Worm (Caenorhabditis elegans): ENCODE measurements around the gene F32D8.2.
A peak's percentile ranks its signal among the peaks of the same experiment; 100 is the strongest.

Gene F32D8.2

DNA sequence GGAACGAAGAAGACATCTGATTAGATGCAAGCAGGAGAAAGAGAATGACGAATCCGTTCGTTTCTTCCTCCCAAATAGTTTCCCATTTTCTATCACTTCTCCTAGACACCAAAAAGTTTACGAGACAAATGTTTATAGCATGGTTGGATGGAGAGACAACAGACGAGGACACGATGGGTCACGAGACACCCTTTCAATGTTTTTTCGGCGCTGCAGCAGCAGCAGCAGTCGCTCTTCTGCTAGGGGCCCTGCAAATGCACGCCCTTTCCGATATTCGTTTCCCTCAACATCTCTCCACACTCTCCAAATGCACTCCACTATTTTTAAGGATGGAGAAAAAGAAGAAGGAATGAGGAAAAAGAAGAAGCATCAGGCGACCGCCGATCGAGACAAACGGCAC, 25.2 kb upstream of the F32D8.2 start (continued):
- TF ChIP-seq nhr-11 (tag; optimal IDR thresholded peaks at IDR 0.05) (peak; percentile 45), ets-5 (GFP tag; IDR thresholded peaks at IDR 0.05) (no peak), unc-62 (GFP tag; optimal IDR thresholded peaks at IDR 0.05) (no peak), efl-1 (optimal IDR thresholded peaks at IDR 0.05) (peak; percentile 43 to 61), efl-1 (GFP tag; optimal IDR thresholded peaks at IDR 0.05 in 1 of 2) (peak; percentile 32 to 93), nhr-20 (tag; optimal IDR thresholded peaks at IDR 0.05) (peak; percentile 93), tbx-2 (tag; optimal IDR thresholded peaks at IDR 0.05) (peak; percentile 92), vab-15 (tag; optimal IDR thresholded peaks at IDR 0.05) (no peak), mdl-1 (tag; optimal IDR thresholded peaks at IDR 0.05) (peak; percentile 3 to 91), zag-1 (tag; optimal IDR thresholded peaks at IDR 0.05) (no peak), blmp-1 (tag; optimal IDR thresholded peaks at IDR 0.05) (peak; percentile 36), lir-3 (tag; optimal IDR thresholded peaks at IDR 0.05; ENCODE audit: poor library complexity) (peak; percentile 80), pag-3 (tag; optimal IDR thresholded peaks at IDR 0.05; ENCODE audit: borderline replicate concordance, insufficient read depth) (peak; percentile 34), dsc-1 (tag; optimal IDR thresholded peaks at IDR 0.05) (peak; percentile 82), nhr-76 (tag; optimal IDR thresholded peaks at IDR 0.05) (no peak), mep-1 (tag; optimal IDR thresholded peaks at IDR 0.05) (peak; percentile 75), elt-3 (tag; optimal IDR thresholded peaks at IDR 0.05) (no peak), egl-27 (tag; optimal IDR thresholded peaks at IDR 0.05) (peak in 1 of 2 experiments; percentile 24), isw-1 (GFP tag; IDR thresholded peaks at IDR 0.05) (peak; percentile 56), nhr-237 (tag; optimal IDR thresholded peaks at IDR 0.05) (no peak), nhr-12 (tag; optimal IDR thresholded peaks at IDR 0.05) (no peak), mab-9 (GFP tag; IDR thresholded peaks at IDR 0.05) (no peak), aha-1 (tag; optimal IDR thresholded peaks at IDR 0.05) (no peak), nhr-19 (GFP tag; conservative IDR thresholded peaks at IDR 0.05) (peak; percentile 87), ceh-90 (tag; optimal IDR thresholded peaks at IDR 0.05) (no peak), sox-4 (tag; optimal IDR thresholded peaks at IDR 0.05) (peak; percentile 13), fkh-8 (tag; optimal IDR thresholded peaks at IDR 0.05) (peak; percentile 60), snpc-4 (tag; optimal IDR thresholded peaks at IDR 0.05) (peak; percentile 44), nhr-47 (tag; optimal IDR thresholded peaks at IDR 0.05) (peak; percentile 89), unc-98 (GFP tag; IDR thresholded peaks at IDR 0.05) (peak; percentile 5; the same call in 1 of the 2 replicates), zip-4 (GFP tag; optimal IDR thresholded peaks at IDR 0.05) (peak; percentile 47), xbp-1 (tag; optimal IDR thresholded peaks at IDR 0.05) (peak; percentile 75), mef-2 (tag; optimal IDR thresholded peaks at IDR 0.05) (peak; percentile 78), nhr-71 (tag; optimal IDR thresholded peaks at IDR 0.05) (peak; percentile 96), aly-2 (tag; optimal IDR thresholded peaks at IDR 0.05) (no peak), dpl-1 (GFP tag; optimal IDR thresholded peaks at IDR 0.05) (peak in 2 of 3 experiments; percentile 28 to 33), hpl-2 (GFP tag; optimal IDR thresholded peaks at IDR 0.05) (no peak), sptf-1 (tag; optimal IDR thresholded peaks at IDR 0.05) (no peak), tlp-1 (tag; optimal IDR thresholded peaks at IDR 0.05) (no peak)

ce11 chrV:10859048-10859637, 24.4 kb upstream of the F32D8.2 start:
- TF ChIP-seq ama-1 (optimal IDR thresholded peaks at IDR 0.05) (no peak), blmp-1 (tag; optimal IDR thresholded peaks at IDR 0.05) (peak; percentile 76), lin-35 (GFP tag; optimal IDR thresholded peaks at IDR 0.05) (peak in 1 of 2 experiments; percentile 49), efl-1 (optimal IDR thresholded peaks at IDR 0.05) (no peak), efl-1 (GFP tag; optimal IDR thresholded peaks at IDR 0.05 in 1 of 2) (peak in 1 of 2 experiments; percentile 75), nhr-71 (tag; optimal IDR thresholded peaks at IDR 0.05) (peak; percentile 46), nhr-90 (tag; optimal IDR thresholded peaks at IDR 0.05; ENCODE audit: poor library complexity) (peak; percentile 21), nhr-19 (GFP tag; conservative IDR thresholded peaks at IDR 0.05) (0 out of 2 replicates have a peak, but pooled peaks have one; percentile 5), unc-62 (GFP tag; optimal IDR thresholded peaks at IDR 0.05) (no peak), snu-23 (GFP tag; optimal IDR thresholded peaks at IDR 0.05) (peak; percentile 43), mep-1 (tag; optimal IDR thresholded peaks at IDR 0.05) (peak; percentile 10), elt-3 (tag; optimal IDR thresholded peaks at IDR 0.05) (peak in 3 of 6 experiments; percentile 8 to 42 (median 32)), lin-14 (GFP tag; optimal IDR thresholded peaks at IDR 0.05) (peak; percentile 57), mdl-1 (tag; optimal IDR thresholded peaks at IDR 0.05) (peak in 1 of 2 experiments; percentile 24), nhr-85 (tag) (peak; percentile 88), mab-9 (GFP tag; IDR thresholded peaks at IDR 0.05) (no peak), nhr-20 (tag; optimal IDR thresholded peaks at IDR 0.05) (peak; percentile 45)
